Worm (Caenorhabditis elegans) whole organism, midembryonic: ENCODE measurements around the gene ser-6.

Source experiments
- T22C8.4 ChIP-seq: fragments of 200-800 bp; sonication (Bioruptor generic); IDR thresholded peaks from 2 replicates; pipeline ENCODE4 v1.3.6; 2022; ENCODE audit warnings: missing genetic modification characterization, missing compliant biosample characterization
- cog-1 ChIP-seq: sonication (generic microtip); optimal IDR thresholded peaks from 2 replicates; lab custom pipeline; 2016; ENCODE audit warnings: missing genetic modification characterization, missing compliant biosample characterization
- flt-1 ChIP-seq: fragments of 200-800 bp; sonication (Bioruptor generic); IDR thresholded peaks from 2 replicates; pipeline ENCODE4 v1.3.6; 2022; ENCODE audit warnings: missing genetic modification characterization, missing compliant biosample characterization
- klf-2 ChIP-seq: fragments of 200-800 bp; sonication (Bioruptor generic); conservative IDR thresholded peaks from 2 replicates; pipeline ENCODE4 v1.3.6; 2022; ENCODE audit warnings: missing genetic modification reagents, missing genetic modification characterization, missing compliant biosample characterization
- med-1 ChIP-seq: sonication (generic microtip); optimal IDR thresholded peaks from 2 replicates; lab custom pipeline; 2017; ENCODE audit warnings: missing genetic modification characterization, mild to moderate bottlenecking, missing compliant biosample characterization, antibody characterized with exemption, missing genetic modification reagents; ENCODE audit not compliant: insufficient read depth
- ref-1 ChIP-seq: fragments of 200-800 bp; sonication (Bioruptor generic); conservative IDR thresholded peaks from 2 replicates; pipeline ENCODE4 v1.3.6; 2022; ENCODE audit warnings: missing genetic modification reagents, missing genetic modification characterization, missing compliant biosample characterization
- tab-1 ChIP-seq: fragments of 200-800 bp; sonication (Bioruptor generic); IDR thresholded peaks from 2 replicates; pipeline ENCODE4 v1.3.6; 2022; ENCODE audit warnings: missing genetic modification characterization, missing compliant biosample characterization
- ztf-23 ChIP-seq: fragments of 200-800 bp; sonication (Bioruptor generic); IDR thresholded peaks from 2 replicates; pipeline ENCODE4 v1.3.6; 2022; ENCODE audit warnings: missing genetic modification reagents, missing genetic modification characterization, missing compliant biosample characterization
- ztf-29 ChIP-seq: fragments of 200-800 bp; sonication (Bioruptor generic); IDR thresholded peaks from 2 replicates; pipeline ENCODE4 v1.3.6; 2022; ENCODE audit warnings: missing genetic modification reagents, missing genetic modification characterization, missing compliant biosample characterization

ser-6 gene

ce11 chrIV:2966884-2967283 is 7.0 kb downstream of the ser-6 start:
- TF ChIP-seq ztf-29 (GFP tag; lab: Robert Waterston, UW) (no peak), cog-1 (tag; lab: Kevin White, UChicago) (no peak), ztf-23 (GFP tag; lab: Robert Waterston, UW) (no peak), T22C8.4 (GFP tag; lab: Robert Waterston, UW) (no peak), flt-1 (GFP tag; lab: Robert Waterston, UW) (no peak), klf-2 (no peak)

ce11 chrIV:2969399-2969990 is 9.6 kb downstream of the ser-6 start, which contains the start of gene Y54G2A.57:
Gene Y54G2A.57, plus strand, starts transcription at chrIV:2969940.
- TF ChIP-seq ref-1: no peak
- TF ChIP-seq ztf-23 (GFP tag; lab: Robert Waterston, UW): no peak
- no peak for TF ChIP-seq tab-1 (GFP tag; lab: Robert Waterston, UW)
- no peak for TF ChIP-seq klf-2
- TF ChIP-seq T22C8.4 (GFP tag; lab: Robert Waterston, UW): no peak
- TF ChIP-seq ztf-29 (GFP tag; lab: Robert Waterston, UW): no peak
- TF ChIP-seq cog-1 (tag; lab: Kevin White, UChicago): no peak
- no peak for TF ChIP-seq med-1 (GFP tag; lab: Kevin White, UChicago)
- TF ChIP-seq flt-1 (GFP tag; lab: Robert Waterston, UW): no peak

- 0 out of 2 replicates have a peak, but pooled peaks have one; percentile 28 for TF ChIP-seq klf-2
- TF ChIP-seq flt-1 (GFP tag; lab: Robert Waterston, UW): no peak
- peak; percentile 56; the same call in 1 of the 2 replicates for TF ChIP-seq tab-1 (GFP tag; lab: Robert Waterston, UW)
Measured at ce11 chrIV:2971060-2971459, 11.2 kb downstream of the ser-6 start.

ce11 chrIV:2978384-2978783 is 18.5 kb downstream of the ser-6 start, which contains the start of gene lad-2:
Gene lad-2, minus strand, starts transcription at chrIV:2978484.
- no peak for TF ChIP-seq tab-1 (GFP tag; lab: Robert Waterston, UW)
- TF ChIP-seq T22C8.4 (GFP tag; lab: Robert Waterston, UW): no peak
- no peak for TF ChIP-seq ztf-23 (GFP tag; lab: Robert Waterston, UW)
- no peak for TF ChIP-seq cog-1 (tag; lab: Kevin White, UChicago)
- TF ChIP-seq flt-1 (GFP tag; lab: Robert Waterston, UW): no peak
- TF ChIP-seq med-1 (GFP tag; lab: Kevin White, UChicago): no peak
- no peak for TF ChIP-seq ref-1
- no peak for TF ChIP-seq klf-2
- no peak for TF ChIP-seq ztf-29 (GFP tag; lab: Robert Waterston, UW)

ce11 chrIV:2982443-2982842 is 22.5 kb downstream of the ser-6 start:
- no peak for TF ChIP-seq ref-1
- no peak for TF ChIP-seq tab-1 (GFP tag; lab: Robert Waterston, UW)
- TF ChIP-seq ztf-23 (GFP tag; lab: Robert Waterston, UW): no peak
- no peak for TF ChIP-seq med-1 (GFP tag; lab: Kevin White, UChicago)

ce11 chrIV:2986720-2987119 is 26.8 kb downstream of the ser-6 start:
- TF ChIP-seq tab-1 (GFP tag; lab: Robert Waterston, UW): no peak
- TF ChIP-seq cog-1 (tag; lab: Kevin White, UChicago): no peak
- TF ChIP-seq ztf-23 (GFP tag; lab: Robert Waterston, UW): no peak
- no peak for TF ChIP-seq med-1 (GFP tag; lab: Kevin White, UChicago)
- no peak for TF ChIP-seq klf-2
- TF ChIP-seq ztf-29 (GFP tag; lab: Robert Waterston, UW): no peak
- TF ChIP-seq flt-1 (GFP tag; lab: Robert Waterston, UW): no peak
- TF ChIP-seq ref-1: no peak

ce11 chrIV:2990519-2990918 is 30.6 kb downstream of the ser-6 start:
- no peak for TF ChIP-seq med-1 (GFP tag; lab: Kevin White, UChicago)
- no peak for TF ChIP-seq ztf-23 (GFP tag; lab: Robert Waterston, UW)
- no peak for TF ChIP-seq klf-2
- TF ChIP-seq T22C8.4 (GFP tag; lab: Robert Waterston, UW): no peak
- TF ChIP-seq cog-1 (tag; lab: Kevin White, UChicago): no peak
- TF ChIP-seq flt-1 (GFP tag; lab: Robert Waterston, UW): 0 out of 2 replicates have a peak, but pooled peaks have one; percentile 11
- 0 out of 2 replicates have a peak, but pooled peaks have one; percentile 48 for TF ChIP-seq ztf-29 (GFP tag; lab: Robert Waterston, UW)
- TF ChIP-seq ref-1: no peak
- TF ChIP-seq tab-1 (GFP tag; lab: Robert Waterston, UW): no peak

- TF ChIP-seq tab-1 (GFP tag; lab: Robert Waterston, UW): 0 out of 2 replicates have a peak, but pooled peaks have one; percentile 35
- peak; percentile 50; the same call in 1 of the 2 replicates for TF ChIP-seq flt-1 (GFP tag; lab: Robert Waterston, UW)
- no peak for TF ChIP-seq med-1 (GFP tag; lab: Kevin White, UChicago)
- TF ChIP-seq cog-1 (tag; lab: Kevin White, UChicago): peak; percentile 74
Measured at ce11 chrIV:2993278-2993899, 33.5 kb downstream of the ser-6 start.

ce11 chrIV:2994883-2995282 is 35.0 kb downstream of the ser-6 start:
- TF ChIP-seq flt-1 (GFP tag; lab: Robert Waterston, UW): no peak
- no peak for TF ChIP-seq ztf-23 (GFP tag; lab: Robert Waterston, UW)
- no peak for TF ChIP-seq cog-1 (tag; lab: Kevin White, UChicago)
- no peak for TF ChIP-seq klf-2
- TF ChIP-seq tab-1 (GFP tag; lab: Robert Waterston, UW): no peak
- no peak for TF ChIP-seq ref-1
- no peak for TF ChIP-seq T22C8.4 (GFP tag; lab: Robert Waterston, UW)
- no peak for TF ChIP-seq ztf-29 (GFP tag; lab: Robert Waterston, UW)
- no peak for TF ChIP-seq med-1 (GFP tag; lab: Kevin White, UChicago)
